Fruit fly (Drosophila melanogaster): ENCODE measurements around the gene CG32110.

The CG32110 gene

DNA sequence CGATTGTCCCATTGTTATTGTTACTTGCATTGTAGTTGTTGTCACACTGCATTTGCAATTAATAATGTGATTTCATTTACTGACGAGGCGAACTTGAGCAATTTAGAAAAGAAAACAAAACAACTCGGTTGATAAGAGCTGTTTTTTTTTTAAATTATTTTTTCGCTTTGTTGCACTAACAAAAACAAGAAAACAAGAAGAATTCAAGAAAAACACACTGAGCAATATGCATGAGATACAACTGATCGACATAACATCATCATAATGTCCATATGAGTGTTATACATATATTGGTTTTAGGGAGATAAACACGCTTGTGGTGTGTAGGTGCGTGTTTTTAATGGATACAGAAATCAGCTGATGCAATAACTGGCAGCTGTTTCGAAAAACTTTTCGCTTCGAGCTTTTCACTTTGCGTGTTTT lies 6.1 kb upstream of the CG32110 start (continued):
- TF ChIP-seq p53 (GFP tag; optimal IDR thresholded peaks at IDR 0.05) (no peak), yki (optimal IDR thresholded peaks at IDR 0.05) (no peak), CG4820 (GFP tag; optimal IDR thresholded peaks at IDR 0.05) (no peak), nerfin-2 (GFP tag; IDR thresholded peaks at IDR 0.05; ENCODE audit: partially characterized antibody) (no peak), Fer2 (tag; optimal IDR thresholded peaks at IDR 0.05) (no peak), nom (GFP tag; optimal IDR thresholded peaks at IDR 0.05) (peak; percentile 24), ham (GFP tag; IDR thresholded peaks at IDR 0.05) (no peak), crc (GFP tag; optimal IDR thresholded peaks at IDR 0.05) (no peak), gfzf (GFP tag; optimal IDR thresholded peaks at IDR 0.05) (no peak), CG2678 (tag; optimal IDR thresholded peaks at IDR 0.05) (peak; percentile 27), CG8765 (GFP tag; IDR thresholded peaks at IDR 0.05) (no peak), CG15601 (tag; optimal IDR thresholded peaks at IDR 0.05) (peak; percentile 17), BtbVII (GFP tag; optimal IDR thresholded peaks at IDR 0.05) (no peak), z (GFP tag; IDR thresholded peaks at IDR 0.05) (no peak), Ravus (GFP tag; IDR thresholded peaks at IDR 0.05) (no peak), chm (GFP tag; IDR thresholded peaks at IDR 0.05) (no peak), CG6813 (GFP tag; optimal IDR thresholded peaks at IDR 0.05) (peak; percentile 16), CoRest (tag; optimal IDR thresholded peaks at IDR 0.05) (no peak), ac (GFP tag; optimal IDR thresholded peaks at IDR 0.05) (no peak), eve (GFP tag; optimal IDR thresholded peaks at IDR 0.05) (no peak), bsh (GFP tag; optimal IDR thresholded peaks at IDR 0.05) (peak; percentile 14 to 78), CG6654 (GFP tag; optimal IDR thresholded peaks at IDR 0.05) (no peak), CG6854 (GFP tag; optimal IDR thresholded peaks at IDR 0.05) (no peak), luna (GFP tag; optimal IDR thresholded peaks at IDR 0.05) (no peak), lola (GFP tag; optimal IDR thresholded peaks at IDR 0.05) (no peak), Gsc (GFP tag; IDR thresholded peaks at IDR 0.05) (no peak), ci (GFP tag; IDR thresholded peaks at IDR 0.05) (0 out of 3 replicates have a peak, but pooled peaks have one; percentile 10), Meics (GFP tag; optimal IDR thresholded peaks at IDR 0.05) (peak; percentile 29), E2f2 (GFP tag; IDR thresholded peaks at IDR 0.05) (no peak), fd64A (GFP tag; optimal IDR thresholded peaks at IDR 0.05) (peak; percentile 27), sima (GFP tag; optimal IDR thresholded peaks at IDR 0.05) (no peak), CG7987 (GFP tag; optimal IDR thresholded peaks at IDR 0.05) (peak; percentile 40), Eip74EF (GFP tag; optimal IDR thresholded peaks at IDR 0.05) (peak in 1 of 2 experiments; percentile 56), bcd (GFP tag; optimal IDR thresholded peaks at IDR 0.05) (peak; percentile 12), Doc2 (GFP tag; IDR thresholded peaks at IDR 0.05) (no peak), CG8944 (GFP tag; optimal IDR thresholded peaks at IDR 0.05) (no peak), CG12659 (GFP tag; optimal IDR thresholded peaks at IDR 0.05) (no peak), corto (GFP tag; optimal IDR thresholded peaks at IDR 0.05) (no peak), Rx (GFP tag; IDR thresholded peaks at IDR 0.05) (no peak), sens-2 (GFP tag; IDR thresholded peaks at IDR 0.05) (no peak), CG17186 (GFP tag; optimal IDR thresholded peaks at IDR 0.05) (no peak), caup (GFP tag; optimal IDR thresholded peaks at IDR 0.05; ENCODE audit: severe bottlenecking) (peak; percentile 67), CG1529 (GFP tag; optimal IDR thresholded peaks at IDR 0.05) (peak; percentile 6), Antp (GFP tag; optimal IDR thresholded peaks at IDR 0.05) (no peak), CG12769 (tag; optimal IDR thresholded peaks at IDR 0.05) (peak; percentile 64), CG12236 (GFP tag; optimal IDR thresholded peaks at IDR 0.05) (no peak), gcm (GFP tag; optimal IDR thresholded peaks at IDR 0.05) (no peak), CG31365 (tag; optimal IDR thresholded peaks at IDR 0.05) (no peak), B-H2 (GFP tag; optimal IDR thresholded peaks at IDR 0.05) (peak; percentile 27), lilli (GFP tag; optimal IDR thresholded peaks at IDR 0.05) (no peak), CG11696 (GFP tag; IDR thresholded peaks at IDR 0.05) (no peak)

Measured in whole organism, embryonic.